Fruit fly (Drosophila melanogaster): ENCODE data around the gene CSN3.

Gene CSN3

DNA sequence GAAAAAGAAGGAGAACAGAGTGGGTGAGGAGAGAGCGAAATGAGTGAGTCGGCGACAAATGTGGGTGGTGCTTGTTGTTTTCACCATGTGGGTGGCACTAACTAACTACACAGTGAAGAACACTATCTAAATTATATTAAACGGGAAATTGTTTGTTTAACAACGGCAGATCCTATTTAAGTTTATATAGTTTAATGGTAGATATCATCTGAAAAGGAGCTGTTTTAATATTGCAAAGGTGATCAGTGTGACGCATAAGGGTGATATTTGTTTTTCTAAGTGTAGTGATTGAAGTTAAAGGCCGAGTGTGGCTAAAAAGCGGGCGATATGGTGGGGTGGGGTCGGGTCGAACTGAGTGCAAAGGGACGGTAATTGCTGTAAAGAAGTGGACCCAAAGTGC lies 7.2 kb upstream of the CSN3 start:
- TF ChIP-seq CG10631 (GFP tag; optimal IDR thresholded peaks at IDR 0.05) (no peak), topi (GFP tag; optimal IDR thresholded peaks at IDR 0.05) (no peak)

DNA sequence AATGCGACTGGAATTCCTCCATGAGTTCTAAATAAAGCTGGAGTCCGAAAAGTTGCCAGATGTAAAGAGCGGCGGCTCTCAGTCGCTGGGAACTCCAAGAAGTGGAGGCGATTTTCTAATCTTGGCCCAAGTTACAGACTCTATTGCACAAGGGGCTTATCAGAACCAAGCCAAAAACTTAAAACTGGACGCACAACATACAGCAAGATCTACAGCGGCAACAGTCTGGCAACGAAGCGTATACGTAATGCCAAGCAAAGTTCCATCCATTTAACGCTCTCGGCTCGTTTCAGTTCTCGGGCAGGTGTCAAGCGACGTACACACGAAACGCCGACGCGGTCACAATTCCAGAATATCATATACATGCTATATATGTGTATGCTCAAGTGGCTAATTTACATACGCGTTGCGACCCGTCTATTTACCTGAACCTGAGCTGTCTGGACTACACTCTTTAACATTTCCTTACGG lies 3.5 kb downstream of the CSN3 start:
- peak; percentile 55 for TF ChIP-seq vri (GFP tag; optimal IDR thresholded peaks at IDR 0.05)
- TF ChIP-seq CG15336 (GFP tag; IDR thresholded peaks at IDR 0.05): no peak

DNA sequence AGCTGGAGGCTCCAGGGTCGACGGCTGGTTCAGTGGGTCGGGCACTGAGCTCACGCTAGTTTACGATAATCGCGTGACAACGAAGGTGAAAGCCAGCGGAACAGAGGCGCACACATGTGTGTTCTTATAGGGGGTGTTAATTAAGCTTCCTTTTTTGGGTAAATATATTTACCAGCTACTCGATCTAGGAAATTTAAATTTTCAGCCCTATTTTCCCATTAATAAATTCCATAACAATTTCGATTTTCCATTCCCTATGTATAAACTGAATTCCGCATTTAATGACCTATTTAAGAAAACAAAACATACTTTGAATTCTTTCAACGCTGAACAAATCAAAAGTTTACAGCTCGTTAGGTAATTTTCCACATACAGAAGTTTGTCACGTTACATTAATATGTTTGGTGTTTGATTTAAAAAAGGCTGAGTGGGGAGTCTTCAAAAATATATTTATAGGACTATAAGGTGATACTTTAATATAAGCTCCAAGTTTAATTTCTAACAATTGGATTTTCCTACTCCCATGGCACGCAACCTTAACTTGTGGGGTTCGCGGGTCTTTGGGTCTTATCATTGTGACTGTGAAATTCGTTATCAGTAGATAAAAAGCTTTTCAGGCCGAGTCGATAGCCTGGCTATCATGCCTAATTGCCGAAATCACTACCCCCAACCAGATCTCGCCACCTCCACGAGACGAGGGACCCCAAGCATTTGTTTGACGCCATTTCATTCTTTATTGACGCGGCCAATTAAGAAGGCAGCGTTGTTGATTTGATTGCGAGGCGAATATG lies 4.1 kb downstream of the CSN3 start, which contains the start of gene CG13255:
CG13255 (plus strand) TSS at position 449 of the 791 bp plus-strand sequence.
- peak; percentile 2 for TF ChIP-seq cyc (GFP tag; optimal IDR thresholded peaks at IDR 0.05)
- peak; percentile 48 for TF ChIP-seq Eip78C (GFP tag)
- peak; percentile 15 for TF ChIP-seq Met (GFP tag; optimal IDR thresholded peaks at IDR 0.05)
- TF ChIP-seq CG10631 (GFP tag; optimal IDR thresholded peaks at IDR 0.05): no peak
- TF ChIP-seq CG6276 (GFP tag; optimal IDR thresholded peaks at IDR 0.05): no peak
- no peak for TF ChIP-seq CG32006 (GFP tag; optimal IDR thresholded peaks at IDR 0.05)
- TF ChIP-seq dsx (GFP tag; optimal IDR thresholded peaks at IDR 0.05; ENCODE audit: poor library complexity, severe bottlenecking): no peak
- peak; percentile 18 for TF ChIP-seq Eip93F (GFP tag; optimal IDR thresholded peaks at IDR 0.05)
- peak; percentile 56 for TF ChIP-seq esn (GFP tag; optimal IDR thresholded peaks at IDR 0.05)
- peak; percentile 13 for TF ChIP-seq CG6792 (GFP tag; optimal IDR thresholded peaks at IDR 0.05)
- TF ChIP-seq eg (GFP tag; IDR thresholded peaks at IDR 0.05): no peak
- peak; percentile 29 for TF ChIP-seq Eip75B (GFP tag; optimal IDR thresholded peaks at IDR 0.05)
- TF ChIP-seq fkh (GFP tag; optimal IDR thresholded peaks at IDR 0.05): peak; percentile 15
- TF ChIP-seq Ets21C (GFP tag; optimal IDR thresholded peaks at IDR 0.05): no peak
- TF ChIP-seq topi (GFP tag; optimal IDR thresholded peaks at IDR 0.05): peak; percentile 9
- peak; percentile 19 for TF ChIP-seq lz (GFP tag; optimal IDR thresholded peaks at IDR 0.05)
- no peak for TF ChIP-seq fd85E (GFP tag; optimal IDR thresholded peaks at IDR 0.05)
- peak; percentile 34 for TF ChIP-seq CG31627 (GFP tag; optimal IDR thresholded peaks at IDR 0.05)
- peak; percentile 4 for TF ChIP-seq acj6 (GFP tag; optimal IDR thresholded peaks at IDR 0.05)
- TF ChIP-seq Hr39 (GFP tag; optimal IDR thresholded peaks at IDR 0.05): peak; percentile 47
- no peak for TF ChIP-seq Sox15 (GFP tag; optimal IDR thresholded peaks at IDR 0.05)
- TF ChIP-seq CG8319 (GFP tag; optimal IDR thresholded peaks at IDR 0.05): peak; percentile 0

DNA sequence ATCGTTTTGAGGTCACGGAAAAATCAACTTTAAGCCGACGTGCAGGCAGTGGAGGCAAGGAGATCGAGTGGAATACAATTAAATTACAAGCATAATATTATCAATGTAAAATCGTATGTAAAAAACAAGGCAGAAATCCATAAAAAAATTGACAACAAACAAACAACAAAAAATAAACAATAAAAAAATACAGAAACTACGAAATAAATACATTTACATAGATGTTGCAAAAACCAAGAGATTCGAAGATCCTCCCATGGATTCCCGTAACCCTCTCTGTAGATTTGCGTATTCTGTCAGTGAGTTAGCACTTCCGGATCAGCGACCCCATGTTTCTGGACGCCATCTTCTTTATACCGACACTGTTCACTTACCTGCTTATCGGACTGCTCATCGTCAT lies 5.5 kb downstream of the CSN3 start, which contains the start of gene CG3288:
CG3288 (plus strand) TSS at position 301 of the 400 bp plus-strand sequence.
- no peak for TF ChIP-seq dac (GFP tag; optimal IDR thresholded peaks at IDR 0.05)
- no peak for TF ChIP-seq CG11294 (GFP tag; IDR thresholded peaks at IDR 0.05)
- TF ChIP-seq Gug (GFP tag; IDR thresholded peaks at IDR 0.05): no peak
- no peak for TF ChIP-seq CG11762 (GFP tag; optimal IDR thresholded peaks at IDR 0.05; ENCODE audit: insufficient read depth)
- no peak for TF ChIP-seq CG16779 (tag; optimal IDR thresholded peaks at IDR 0.05)
- no peak for TF ChIP-seq CG9139 (GFP tag; optimal IDR thresholded peaks at IDR 0.05)
- no peak for TF ChIP-seq Blimp-1 (GFP tag; optimal IDR thresholded peaks at IDR 0.05)
- TF ChIP-seq CG10669 (GFP tag; optimal IDR thresholded peaks at IDR 0.05): no peak
- no peak for TF ChIP-seq CG7368 (GFP tag; optimal IDR thresholded peaks at IDR 0.05)
- no peak for TF ChIP-seq OdsH (GFP tag; optimal IDR thresholded peaks at IDR 0.05)
- no peak for TF ChIP-seq fd59A (GFP tag; optimal IDR thresholded peaks at IDR 0.05)
- TF ChIP-seq eg (GFP tag; IDR thresholded peaks at IDR 0.05): no peak
- no peak for TF ChIP-seq CG6808 (GFP tag; optimal IDR thresholded peaks at IDR 0.05)
- no peak for TF ChIP-seq Smox (GFP tag; optimal IDR thresholded peaks at IDR 0.05)
